Fruit fly (Drosophila melanogaster) Kc167 (cell line): ENCODE results near the gene CG14635.

Experiments
- Myc ChIP-seq: fragments of >200 bp; optimal IDR thresholded peaks from 2 replicates; lab custom pipeline; 2017; ENCODE audit warnings: missing external identifiers
- Sin3A ChIP-seq: fragments of >200 bp; optimal IDR thresholded peaks from 2 replicates; lab custom pipeline; 2018; ENCODE audit warnings: missing external identifiers
- h ChIP-seq: fragments of >200 bp; optimal IDR thresholded peaks from 3 replicates; lab custom pipeline; 2018; ENCODE audit warnings: missing external identifiers
- insv ChIP-seq: fragments of >200 bp; optimal IDR thresholded peaks from 3 replicates; lab custom pipeline; 2018; ENCODE audit warnings: missing external identifiers
- psq ChIP-seq: fragments of >200 bp; optimal IDR thresholded peaks from 2 replicates; lab custom pipeline; 2017; ENCODE audit warnings: missing external identifiers
- ttk ChIP-seq: sonication (Bioruptor generic); optimal IDR thresholded peaks from 2 replicates; lab custom pipeline; 2017; ENCODE audit warnings: missing external identifiers

dm6 chrX:862308-862707 lies 17.7 kb downstream of the CG14635 start, which contains the start of gene CG14634:
- TF ChIP-seq psq (lab: Kevin White, UChicago) (no peak), Sin3A (lab: Kevin White, UChicago) (no peak), ttk (lab: Kevin White, UChicago) (no peak), h (lab: Kevin White, UChicago) (no peak), Myc (lab: Kevin White, UChicago) (no peak), insv (no peak)
